Fruit fly (Drosophila melanogaster): ENCODE data around the gene Cpr64Ac.

The Cpr64Ac gene

DNA sequence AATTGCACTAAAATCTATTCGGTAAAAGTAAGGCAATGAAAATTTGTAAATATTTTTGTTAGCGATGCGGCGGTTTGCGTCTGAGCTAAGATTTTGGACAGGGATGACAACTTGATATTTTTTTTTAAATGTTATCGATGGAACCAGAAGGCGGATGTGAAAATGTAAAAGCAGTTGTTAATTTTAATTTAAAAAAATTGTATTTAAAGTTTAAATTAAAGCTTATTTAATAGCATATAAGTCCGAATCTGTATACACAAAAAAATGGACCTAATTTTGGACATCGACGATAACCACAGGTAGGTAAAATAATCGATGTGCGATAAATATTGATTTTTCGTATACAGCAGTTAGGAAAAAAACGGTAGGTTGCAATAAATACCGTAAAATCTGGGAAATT is 49.7 kb upstream of the Cpr64Ac start, which contains the start of the genes CG11586 and VhaM9.7-a (continued):
- TF ChIP-seq Opbp (GFP tag; IDR thresholded peaks at IDR 0.05; ENCODE audit: partially characterized antibody), result 0 out of 3 replicates have a peak, but pooled peaks have one; percentile 17
- TF ChIP-seq usp (GFP tag; optimal IDR thresholded peaks at IDR 0.05), result no peak
- TF ChIP-seq Hr39 (optimal IDR thresholded peaks at IDR 0.05), result no peak
- TF ChIP-seq odd (GFP tag; optimal IDR thresholded peaks at IDR 0.05), result no peak
- TF ChIP-seq phol (tag; optimal IDR thresholded peaks at IDR 0.05), result peak; percentile 55
- TF ChIP-seq Bdp1 (GFP tag; optimal IDR thresholded peaks at IDR 0.05), result no peak
- peak; percentile 37; the same call in 1 of the 2 replicates for TF ChIP-seq CG2129 (GFP tag; IDR thresholded peaks at IDR 0.05; ENCODE audit: partially characterized antibody)
- TF ChIP-seq CG7745 (tag; optimal IDR thresholded peaks at IDR 0.05), result no peak
- TF ChIP-seq sc (optimal IDR thresholded peaks at IDR 0.05), result no peak
- TF ChIP-seq sc (GFP tag; optimal IDR thresholded peaks at IDR 0.05), result no peak
- no peak for TF ChIP-seq CG33213 (GFP tag; optimal IDR thresholded peaks at IDR 0.05)
- TF ChIP-seq kay (GFP tag; optimal IDR thresholded peaks at IDR 0.05), result no peak
- peak; percentile 56 for TF ChIP-seq gfzf (GFP tag; optimal IDR thresholded peaks at IDR 0.05)
- TF ChIP-seq CG4328 (GFP tag; optimal IDR thresholded peaks at IDR 0.05), result no peak
- no peak for TF ChIP-seq CG7271 (tag; optimal IDR thresholded peaks at IDR 0.05)
- peak; percentile 55 for TF ChIP-seq Med (GFP tag)
- no peak for TF ChIP-seq mam (GFP tag; optimal IDR thresholded peaks at IDR 0.05)
- TF ChIP-seq Abd-B (GFP tag; optimal IDR thresholded peaks at IDR 0.05), result peak; percentile 18
- TF ChIP-seq CG17359 (tag; optimal IDR thresholded peaks at IDR 0.05), result no peak
- TF ChIP-seq PHDP (tag; optimal IDR thresholded peaks at IDR 0.05), result peak; percentile 15
- peak; percentile 71 for TF ChIP-seq Scr (GFP tag; IDR thresholded peaks at IDR 0.05; ENCODE audit: partially characterized antibody)
- no peak for TF ChIP-seq CG7556 (GFP tag; optimal IDR thresholded peaks at IDR 0.05)
- no peak for TF ChIP-seq gt (GFP tag; IDR thresholded peaks at IDR 0.05)
- TF ChIP-seq Vsx1 (GFP tag; optimal IDR thresholded peaks at IDR 0.05), result peak; percentile 21
- TF ChIP-seq CG6689 (GFP tag; IDR thresholded peaks at IDR 0.05), result no peak
- TF ChIP-seq Bgb (GFP tag; IDR thresholded peaks at IDR 0.05; ENCODE audit: partially characterized antibody), result peak; percentile 63
- TF ChIP-seq sna (GFP tag; IDR thresholded peaks at IDR 0.05; ENCODE audit: partially characterized antibody), result peak; percentile 68
- TF ChIP-seq CG14014 (GFP tag; IDR thresholded peaks at IDR 0.05), result no peak
- TF ChIP-seq CG15479 (GFP tag; optimal IDR thresholded peaks at IDR 0.05), result no peak
- no peak for TF ChIP-seq CG6765 (GFP tag; optimal IDR thresholded peaks at IDR 0.05)
- TF ChIP-seq CG7357 (GFP tag; IDR thresholded peaks at IDR 0.05), result no peak
- peak; percentile 75 for TF ChIP-seq Dref (GFP tag; IDR thresholded peaks at IDR 0.05)
- TF ChIP-seq slbo (GFP tag; IDR thresholded peaks at IDR 0.05), result no peak
- no peak for TF ChIP-seq CG6813 (GFP tag; optimal IDR thresholded peaks at IDR 0.05)
- no peak for TF ChIP-seq Hand (GFP tag; optimal IDR thresholded peaks at IDR 0.05)
- TF ChIP-seq Atf3 (GFP tag; optimal IDR thresholded peaks at IDR 0.05), result no peak
- TF ChIP-seq CG2875 (GFP tag; optimal IDR thresholded peaks at IDR 0.05), result no peak
- no peak for TF ChIP-seq CG9609 (GFP tag; optimal IDR thresholded peaks at IDR 0.05)
- TF ChIP-seq CG17612 (GFP tag; IDR thresholded peaks at IDR 0.05), result no peak
- TF ChIP-seq CG14441 (GFP tag; IDR thresholded peaks at IDR 0.05), result no peak
- TF ChIP-seq bsh (GFP tag; optimal IDR thresholded peaks at IDR 0.05), result no peak
- TF ChIP-seq CG9876 (GFP tag; optimal IDR thresholded peaks at IDR 0.05), result no peak
- TF ChIP-seq MESR4 (GFP tag; optimal IDR thresholded peaks at IDR 0.05), result no peak
- peak; percentile 50 for TF ChIP-seq CG12391 (tag; optimal IDR thresholded peaks at IDR 0.05)
- TF ChIP-seq aop (GFP tag; IDR thresholded peaks at IDR 0.05), result no peak
- no peak for TF ChIP-seq esg (GFP tag; conservative IDR thresholded peaks at IDR 0.05)
- no peak for TF ChIP-seq CG11456 (GFP tag; IDR thresholded peaks at IDR 0.05)
- no peak for TF ChIP-seq Dad (GFP tag; optimal IDR thresholded peaks at IDR 0.05)
- TF ChIP-seq Ets65A (GFP tag), result peak; percentile 82
- TF ChIP-seq CG13296 (GFP tag; optimal IDR thresholded peaks at IDR 0.05), result no peak
- no peak for TF ChIP-seq CG10979 (tag; optimal IDR thresholded peaks at IDR 0.05)
- no peak for TF ChIP-seq vvl (GFP tag; IDR thresholded peaks at IDR 0.05)

All from whole organism, embryonic.